Worm (Caenorhabditis elegans) whole organism, L3 larva: Measurements from ENCODE around the gene rpb-8.

Source experiments
- egl-27 ChIP-seq: sonication (generic microtip); optimal IDR thresholded peaks from 4 replicates; lab custom pipeline; 2017; ENCODE audit warnings: missing biosample characterization, missing genetic modification reagents, missing genetic modification characterization
- egl-5 ChIP-seq: fragments of 150-350 bp; optimal IDR thresholded peaks from 2 replicates; lab custom pipeline; 2017; ENCODE audit warnings: missing biosample characterization, missing genetic modification reagents, missing genetic modification characterization, inconsistent platforms
- lin-15B ChIP-seq: fragments of 150-350 bp; optimal IDR thresholded peaks from 2 replicates; lab custom pipeline; 2014; ENCODE audit warnings: missing biosample characterization, missing genetic modification characterization
- lsy-12 ChIP-seq: sonication (generic microtip); optimal IDR thresholded peaks from 2 replicates; lab custom pipeline; 2016; ENCODE audit warnings: mild to moderate bottlenecking, missing genetic modification characterization, missing compliant biosample characterization
- pha-4 ChIP-seq: fragments of 150-350 bp; optimal IDR thresholded peaks from 2 replicates; lab custom pipeline; 2014; ENCODE audit warnings: missing biosample characterization, missing genetic modification reagents, missing genetic modification characterization
- pqm-1 ChIP-seq: fragments of 150-350 bp; optimal IDR thresholded peaks from 2 replicates; lab custom pipeline; 2017; ENCODE audit warnings: missing biosample characterization, missing genetic modification characterization, inconsistent platforms
- sea-2 ChIP-seq: fragments of 150-350 bp; sonication (generic microtip); optimal IDR thresholded peaks from 4 replicates; lab custom pipeline; 2014; ENCODE audit warnings: missing biosample characterization, missing genetic modification reagents, missing genetic modification characterization
- unc-62 ChIP-seq: fragments of 150-350 bp; sonication (generic microtip); optimal IDR thresholded peaks from 4 replicates; lab custom pipeline; 2014; ENCODE audit warnings: missing biosample characterization, missing genetic modification reagents, missing genetic modification characterization

DNA sequence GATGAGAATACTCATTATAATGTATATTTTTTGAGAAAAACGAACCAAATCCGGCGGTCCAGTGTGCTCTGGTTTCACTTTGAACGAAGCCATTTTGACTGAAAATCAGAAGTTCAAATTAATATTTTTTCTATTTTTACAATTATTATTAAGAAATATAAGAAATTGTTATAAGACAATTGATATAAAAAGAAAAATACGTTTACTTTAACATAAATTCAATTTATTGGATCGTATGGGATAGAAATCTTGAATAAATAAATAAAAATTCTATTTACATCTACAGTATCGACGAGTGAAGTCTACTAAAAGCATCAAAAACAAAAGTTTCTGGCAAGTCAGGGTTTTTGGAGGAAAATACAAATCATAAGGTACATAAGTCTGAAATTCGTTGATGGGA, 42.4 kb upstream of the rpb-8 start, which contains the start of gene C27F2.4:
- TF ChIP-seq egl-27 (tag; lab: Kevin White, UChicago) (no peak), unc-62 (GFP tag; lab: Kevin White, UChicago) (no peak), lsy-12 (no peak), egl-5 (no peak), sea-2 (GFP tag; lab: Kevin White, UChicago) (no peak), lin-15B (tag; lab: Kevin White, UChicago) (no peak), pha-4 (tag; lab: Kevin White, UChicago) (no peak), pqm-1 (tag; lab: Kevin White, UChicago) (no peak)
